Fruit fly (Drosophila melanogaster) whole organism, larva: ENCODE data around the gene CG1416.

Experiments
- noc ChIP-seq: fragments of 200-800 bp; sonication (Bioruptor generic); optimal IDR thresholded peaks from 3 replicates; lab custom pipeline; 2019; ENCODE audit warnings: missing biosample characterization, mild to moderate bottlenecking, missing genetic modification characterization, moderate library complexity

The CG1416 gene

DNA sequence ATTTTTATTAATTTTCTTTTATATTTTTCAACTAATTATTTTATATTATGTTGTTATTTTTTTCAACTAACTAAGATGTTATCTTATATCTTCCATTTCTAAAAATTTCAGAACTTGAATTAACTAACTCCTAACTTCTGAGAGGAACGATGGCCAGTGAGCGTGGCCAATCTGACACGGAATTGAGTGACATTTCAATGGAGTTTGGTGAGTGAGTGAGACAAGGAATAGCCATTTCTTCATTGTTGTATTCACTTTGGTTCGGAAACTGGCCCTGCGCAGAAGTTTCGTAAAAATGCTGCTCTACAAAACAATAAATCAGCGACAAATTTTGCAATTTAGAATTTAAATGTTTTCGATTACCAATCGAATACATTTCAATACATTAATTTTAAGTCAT is 35.0 kb downstream of the CG1416 start:
- no peak for TF ChIP-seq noc (tag; lab: Kevin White, UChicago)

DNA sequence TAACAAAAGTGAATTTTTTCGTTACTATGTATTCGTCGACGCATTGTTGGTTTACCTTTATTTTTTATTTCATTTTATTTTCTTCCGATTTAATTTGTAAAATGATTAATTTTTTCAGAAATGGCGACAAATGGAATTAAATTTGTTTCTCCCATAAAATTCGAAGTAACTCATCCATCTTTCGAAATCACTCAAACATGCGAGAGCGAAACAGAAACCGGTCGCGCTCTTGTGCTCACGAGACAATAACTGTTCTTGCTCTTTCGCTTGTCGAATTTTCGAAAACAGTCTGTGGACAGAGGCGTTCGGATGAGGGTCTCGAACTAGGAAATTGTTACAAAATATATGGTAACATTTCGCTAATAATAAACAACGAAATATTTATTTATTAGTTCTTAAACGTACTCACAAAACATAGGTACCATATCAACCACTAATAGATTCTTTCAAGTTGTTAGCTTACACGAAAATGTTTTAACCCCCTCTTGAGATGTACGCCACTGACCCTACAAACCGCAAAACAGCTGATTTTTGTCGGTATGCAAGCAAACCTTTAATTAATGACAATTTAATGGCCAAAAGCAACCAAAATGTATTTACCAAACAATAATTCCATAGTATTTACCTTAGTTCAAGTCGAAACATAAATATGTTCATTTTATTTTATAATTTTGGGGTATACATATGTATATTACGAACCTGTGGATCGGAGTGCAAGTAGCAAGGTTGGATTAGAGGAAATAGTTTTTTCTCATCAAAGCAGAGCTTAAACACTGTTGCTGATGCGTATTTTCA is 36.9 kb downstream of the CG1416 start:
- TF ChIP-seq noc (tag; lab: Kevin White, UChicago): peak; percentile 94

DNA sequence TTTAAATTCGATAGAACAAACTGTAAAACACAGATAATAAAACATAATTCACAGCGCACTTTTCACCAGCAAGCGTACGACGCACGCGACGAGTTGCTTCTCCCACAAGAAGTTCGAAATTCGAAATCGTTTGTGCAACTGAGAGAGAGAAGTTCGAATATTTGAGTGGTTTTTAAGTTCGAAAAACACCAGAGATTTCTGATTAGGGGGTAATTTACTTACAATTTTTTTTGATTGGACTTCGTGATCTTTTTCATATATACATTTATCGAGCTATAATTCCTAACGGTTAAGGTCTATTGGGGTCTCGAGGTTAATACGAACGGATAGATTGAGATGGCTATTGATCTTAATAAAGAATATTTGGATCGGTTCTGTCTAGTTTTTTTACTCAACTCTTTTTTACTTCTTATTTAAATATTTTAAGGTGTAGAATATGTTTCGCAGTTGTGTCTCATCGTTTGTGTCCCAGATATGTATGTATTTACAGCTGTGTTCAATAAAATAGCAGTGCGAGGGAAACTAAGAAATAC is 37.6 kb downstream of the CG1416 start, which contains the start of gene CG31612:
CG31612 (minus strand) TSS at position 106 of the 533 bp plus-strand sequence.
- no peak for TF ChIP-seq noc (tag; lab: Kevin White, UChicago)

DNA sequence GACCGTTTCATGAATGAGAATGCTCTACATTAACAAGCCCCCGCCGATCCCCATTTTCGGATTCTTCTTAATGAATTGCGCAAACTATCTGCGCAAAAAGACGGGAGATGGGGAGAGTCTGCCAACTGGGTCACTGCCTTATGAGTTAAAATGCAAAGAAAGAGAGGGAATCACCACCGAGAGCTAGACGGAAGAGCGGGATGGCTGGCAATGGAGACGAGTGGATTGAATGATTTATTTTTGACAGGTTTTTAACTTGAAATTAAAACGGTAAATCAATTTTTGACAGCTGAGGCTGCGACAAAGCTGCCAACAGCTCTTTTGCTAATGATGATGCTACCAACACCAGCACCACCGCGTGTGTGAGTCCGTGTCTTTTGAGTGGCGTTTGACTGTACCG is 46.3 kb downstream of the CG1416 start:
- no peak for TF ChIP-seq noc (tag; lab: Kevin White, UChicago)

DNA sequence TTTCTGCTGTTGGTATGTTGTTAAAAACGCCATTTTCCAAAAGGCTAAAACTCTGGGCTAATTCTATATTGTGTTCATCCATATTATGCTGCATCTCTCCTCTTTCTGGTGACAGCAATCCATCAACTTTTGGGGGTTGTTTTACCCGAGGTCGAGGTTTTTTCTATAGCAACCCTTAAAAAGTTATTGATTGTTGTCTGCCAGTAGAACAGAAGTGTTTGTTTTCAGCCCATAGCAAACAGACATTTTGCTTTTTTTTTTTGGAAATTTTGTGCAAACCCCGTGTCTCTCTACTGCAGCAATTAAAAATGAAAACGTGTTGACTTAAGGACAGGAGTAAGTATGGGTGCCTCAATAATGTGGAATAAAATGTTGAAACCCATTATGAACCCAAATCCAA is 48.5 kb downstream of the CG1416 start:
- TF ChIP-seq noc (tag; lab: Kevin White, UChicago): no peak

dm6 chr2L:21806875-21807274 is 49.1 kb downstream of the CG1416 start:
- TF ChIP-seq noc (tag; lab: Kevin White, UChicago): no peak

DNA sequence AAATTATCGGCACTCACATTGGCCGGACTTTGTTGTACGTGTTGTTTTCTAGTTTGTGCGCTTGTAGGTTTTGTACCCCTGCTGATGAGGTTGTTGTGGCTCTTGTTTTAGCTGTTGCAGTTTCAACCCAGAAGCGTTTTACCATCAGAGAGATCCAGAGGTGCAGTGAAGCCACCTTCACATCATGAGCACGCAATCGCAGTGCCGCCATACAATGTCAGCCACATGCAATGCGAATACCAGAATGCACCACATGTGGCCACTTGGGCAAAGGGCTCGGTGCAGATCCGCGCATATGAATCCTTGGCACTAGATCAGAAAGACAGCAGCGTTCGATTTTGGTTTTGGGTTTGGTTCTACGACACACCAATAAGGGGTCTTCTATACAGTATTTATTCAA is 52.3 kb downstream of the CG1416 start:
- no peak for TF ChIP-seq noc (tag; lab: Kevin White, UChicago)
